Worm (Caenorhabditis elegans) whole organism, midembryonic: ENCODE measurements around the gene sre-52.

ENCODE experiments used
- T22C8.4 ChIP-seq: fragments of 200-800 bp; sonication (Bioruptor generic); IDR thresholded peaks from 2 replicates; pipeline ENCODE4 v1.3.6; 2022; ENCODE audit warnings: missing genetic modification characterization, missing compliant biosample characterization
- klf-2 ChIP-seq: fragments of 200-800 bp; sonication (Bioruptor generic); conservative IDR thresholded peaks from 2 replicates; pipeline ENCODE4 v1.3.6; 2022; ENCODE audit warnings: missing genetic modification reagents, missing genetic modification characterization, missing compliant biosample characterization
- tab-1 ChIP-seq: fragments of 200-800 bp; sonication (Bioruptor generic); IDR thresholded peaks from 2 replicates; pipeline ENCODE4 v1.3.6; 2022; ENCODE audit warnings: missing genetic modification characterization, missing compliant biosample characterization
- ztf-23 ChIP-seq: fragments of 200-800 bp; sonication (Bioruptor generic); IDR thresholded peaks from 2 replicates; pipeline ENCODE4 v1.3.6; 2022; ENCODE audit warnings: missing genetic modification reagents, missing genetic modification characterization, missing compliant biosample characterization
- ztf-29 ChIP-seq: fragments of 200-800 bp; sonication (Bioruptor generic); IDR thresholded peaks from 2 replicates; pipeline ENCODE4 v1.3.6; 2022; ENCODE audit warnings: missing genetic modification reagents, missing genetic modification characterization, missing compliant biosample characterization

DNA sequence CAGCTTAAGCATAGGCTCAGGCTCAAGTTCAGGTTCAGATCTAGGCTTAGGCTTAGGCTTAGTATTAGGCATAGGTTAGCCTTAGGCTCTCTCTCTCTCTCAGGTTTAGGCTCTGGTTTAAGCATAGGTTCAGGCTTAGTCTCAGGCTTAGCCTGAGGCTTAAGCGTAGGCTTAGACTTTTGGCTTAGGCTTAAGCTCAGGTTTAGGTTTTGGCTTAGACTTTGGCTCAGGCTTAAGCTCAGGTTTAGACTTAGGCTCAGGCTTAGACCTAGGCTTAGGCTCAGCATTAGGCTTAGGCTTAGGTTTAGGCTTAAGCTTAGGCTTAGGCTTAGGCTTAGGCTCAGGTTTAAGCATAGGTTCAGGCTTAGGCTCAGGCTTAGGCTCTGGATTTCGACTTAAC is 8.2 kb downstream of the sre-52 start:
- no peak for TF ChIP-seq ztf-23 (GFP tag; lab: Robert Waterston, UW)
- no peak for TF ChIP-seq T22C8.4 (GFP tag; lab: Robert Waterston, UW)
- no peak for TF ChIP-seq klf-2 (GFP tag; lab: Robert Waterston, UW)
- no peak for TF ChIP-seq ztf-29 (GFP tag; lab: Robert Waterston, UW)
- no peak for TF ChIP-seq tab-1 (GFP tag; lab: Robert Waterston, UW)
